Worm (Caenorhabditis elegans) whole organism, L1 larva: ENCODE measurements around the gene srx-85.

Source experiments
- C34B4.2 ChIP-seq: sonication (generic microtip); optimal IDR thresholded peaks from 2 replicates; lab custom pipeline; 2017; ENCODE audit warnings: mild to moderate bottlenecking, missing genetic modification characterization, missing compliant biosample characterization
- F16B12.6 ChIP-seq: fragments of 150-350 bp; optimal IDR thresholded peaks from 2 replicates; lab custom pipeline; 2014; ENCODE audit warnings: missing biosample characterization, missing genetic modification characterization
- Y116A8C.19 ChIP-seq: sonication (generic microtip); optimal IDR thresholded peaks from 2 replicates; lab custom pipeline; 2016; ENCODE audit warnings: missing compliant biosample characterization, missing genetic modification characterization, borderline replicate concordance
- alr-1 ChIP-seq: fragments of 200-800 bp; sonication (Bioruptor generic); optimal IDR thresholded peaks from 2 replicates; lab custom pipeline; 2018; ENCODE audit warnings: borderline replicate concordance, mild to moderate bottlenecking, missing genetic modification characterization, missing compliant biosample characterization
- aly-2 ChIP-seq: fragments of 150-350 bp; optimal IDR thresholded peaks from 2 replicates; lab custom pipeline; 2014; ENCODE audit warnings: missing biosample characterization, missing genetic modification characterization
- ceh-8 ChIP-seq: fragments of 200-800 bp; sonication (Bioruptor generic); optimal IDR thresholded peaks from 2 replicates; lab custom pipeline; 2018; ENCODE audit warnings: mild to moderate bottlenecking, missing genetic modification characterization, moderate library complexity, missing compliant biosample characterization
- ceh-82 ChIP-seq, 3 experiments: fragments of 150-350 bp in 1 of 3; sonication (generic microtip) in 2 of 3; optimal IDR thresholded peaks; 2 replicates each; lab custom pipeline; 2014 to 2017; ENCODE audit warnings: missing biosample characterization in 3 of 3, missing genetic modification characterization in 3 of 3
- ces-1 ChIP-seq: fragments of 150-350 bp; optimal IDR thresholded peaks from 2 replicates; lab custom pipeline; 2014; ENCODE audit warnings: missing biosample characterization, missing genetic modification reagents, missing genetic modification characterization
- dsc-1 ChIP-seq: sonication (generic microtip); optimal IDR thresholded peaks from 2 replicates; lab custom pipeline; 2016; ENCODE audit warnings: mild to moderate bottlenecking, missing genetic modification characterization, missing compliant biosample characterization
- efl-1 ChIP-seq, 4 experiments: fragments of 150-350 bp; optimal IDR thresholded peaks in 3 of 4; peaks in 1 of 4; 1 replicate in 1 of 4; 2 replicates in 3 of 4; lab custom pipeline; 2014; ENCODE audit warnings: missing biosample characterization in 2 of 4, missing genetic modification characterization in 2 of 4, missing genetic modification reagents in 2 of 4
- efl-3 ChIP-seq: fragments of 200-800 bp; sonication (Bioruptor generic); optimal IDR thresholded peaks from 2 replicates; lab custom pipeline; 2018; ENCODE audit warnings: mild to moderate bottlenecking, missing genetic modification characterization, missing compliant biosample characterization
- egl-13 ChIP-seq: sonication (generic microtip); optimal IDR thresholded peaks from 2 replicates; lab custom pipeline; 2016; ENCODE audit warnings: missing genotype, missing genetic modification reagents, missing genetic modification characterization, missing compliant biosample characterization
- elt-2 ChIP-seq: sonication (generic microtip); optimal IDR thresholded peaks from 2 replicates; lab custom pipeline; 2016; ENCODE audit warnings: missing genetic modification characterization, mild to moderate bottlenecking, inconsistent platforms, missing compliant biosample characterization, missing genetic modification reagents
- fos-1 ChIP-seq: fragments of 150-350 bp; optimal IDR thresholded peaks from 2 replicates; lab custom pipeline; 2014; ENCODE audit warnings: missing biosample characterization, missing genetic modification characterization
- grh-1 ChIP-seq: fragments of 200-800 bp; sonication (Bioruptor generic); IDR thresholded peaks from 2 replicates; pipeline ENCODE4 v1.3.6; 2022; ENCODE audit warnings: missing genetic modification reagents, missing genetic modification characterization, missing compliant biosample characterization
- lin-13 ChIP-seq: fragments of 150-350 bp; optimal IDR thresholded peaks from 2 replicates; lab custom pipeline; 2014; ENCODE audit warnings: missing biosample characterization, missing genetic modification reagents, missing genetic modification characterization
- lin-14 ChIP-seq: fragments of 200-800 bp; sonication (Bioruptor generic); optimal IDR thresholded peaks from 2 replicates; lab custom pipeline; 2018; ENCODE audit warnings: mild to moderate bottlenecking, missing genetic modification characterization, moderate library complexity, missing compliant biosample characterization
- lir-3 ChIP-seq: sonication (generic microtip); optimal IDR thresholded peaks from 2 replicates; lab custom pipeline; 2016; ENCODE audit warnings: mild to moderate bottlenecking, missing genetic modification characterization, moderate library complexity, missing compliant biosample characterization; ENCODE audit not compliant: poor library complexity
- lsy-2 ChIP-seq, 2 experiments: fragments of 150-350 bp; optimal IDR thresholded peaks; 2 replicates each; lab custom pipeline; 2014; ENCODE audit warnings: missing biosample characterization in 2 of 2, missing genetic modification characterization in 2 of 2
- nhr-19 ChIP-seq: fragments of 200-800 bp; sonication (Bioruptor generic); conservative IDR thresholded peaks from 2 replicates; pipeline ENCODE4 v1.3.6; 2022; ENCODE audit warnings: missing genetic modification characterization, missing compliant biosample characterization
- nhr-28 ChIP-seq: fragments of 150-350 bp; optimal IDR thresholded peaks from 2 replicates; lab custom pipeline; 2014; ENCODE audit warnings: missing biosample characterization, missing genetic modification characterization
- nhr-77 ChIP-seq: fragments of 150-350 bp; optimal IDR thresholded peaks from 2 replicates; lab custom pipeline; 2014; ENCODE audit warnings: missing biosample characterization, missing genetic modification characterization
- nhr-85 ChIP-seq: sonication (generic microtip); peaks from one replicate; lab custom pipeline; 2016; ENCODE audit warnings: missing genetic modification characterization, inconsistent platforms, missing compliant biosample characterization
- pqm-1 ChIP-seq: sonication (generic microtip); optimal IDR thresholded peaks from 3 replicates; lab custom pipeline; 2017; ENCODE audit warnings: missing biosample characterization, missing genetic modification characterization
- skn-1 ChIP-seq: fragments of 150-350 bp; optimal IDR thresholded peaks from 2 replicates; lab custom pipeline; 2014; ENCODE audit warnings: missing biosample characterization, missing genetic modification characterization
- sptf-1 ChIP-seq: fragments of 150-350 bp; optimal IDR thresholded peaks from 2 replicates; lab custom pipeline; 2014; ENCODE audit warnings: missing biosample characterization, missing genetic modification characterization
- sup-37 ChIP-seq: fragments of 200-800 bp; sonication (Bioruptor generic); optimal IDR thresholded peaks from 2 replicates; lab custom pipeline; 2018; ENCODE audit warnings: mild to moderate bottlenecking, missing genetic modification characterization, missing compliant biosample characterization
- swsn-7 ChIP-seq: sonication (generic microtip); optimal IDR thresholded peaks from 2 replicates; lab custom pipeline; 2016; ENCODE audit warnings: missing genetic modification characterization, missing compliant biosample characterization
- tbx-2 ChIP-seq: sonication (generic microtip); optimal IDR thresholded peaks from 2 replicates; lab custom pipeline; 2016; ENCODE audit warnings: missing genetic modification characterization, missing compliant biosample characterization
- unc-62 ChIP-seq: fragments of 150-350 bp; optimal IDR thresholded peaks from 2 replicates; lab custom pipeline; 2014; ENCODE audit warnings: missing biosample characterization, missing genetic modification reagents, missing genetic modification characterization
- vab-15 ChIP-seq: sonication (generic microtip); optimal IDR thresholded peaks from 2 replicates; lab custom pipeline; 2017; ENCODE audit warnings: missing genotype, mild to moderate bottlenecking, missing genetic modification characterization, missing compliant biosample characterization
- xbp-1 ChIP-seq: sonication (generic microtip); optimal IDR thresholded peaks from 2 replicates; lab custom pipeline; 2016; ENCODE audit warnings: missing genetic modification characterization, missing compliant biosample characterization
- zip-4 ChIP-seq: fragments of 200-800 bp; sonication (Bioruptor generic); optimal IDR thresholded peaks from 2 replicates; lab custom pipeline; 2018; ENCODE audit warnings: mild to moderate bottlenecking, missing genetic modification characterization, moderate library complexity, missing compliant biosample characterization

The srx-85 gene

DNA sequence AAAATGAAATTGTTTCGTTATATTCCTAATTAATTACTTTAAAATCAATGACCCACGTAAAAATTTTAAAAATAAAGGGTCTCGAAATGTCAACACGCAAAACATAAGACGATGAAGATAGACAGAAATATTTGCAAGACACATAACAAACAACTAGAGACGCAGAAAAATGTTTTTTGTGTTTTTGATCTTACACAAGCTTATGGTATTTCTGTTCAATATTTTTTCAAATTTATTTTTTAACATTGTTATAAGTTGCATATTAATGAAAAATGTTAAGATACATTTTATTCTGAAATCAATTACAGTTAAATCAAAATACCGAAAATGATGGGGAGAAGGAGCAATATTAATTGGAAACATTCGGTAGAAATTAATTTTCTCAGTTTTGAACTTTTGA is 39.0 kb upstream of the srx-85 start, which contains the start of gene C55A6.3:
Gene C55A6.3 (minus strand): TSS at position 101 of the 400 bp plus-strand sequence.
- no peak for TF ChIP-seq nhr-77 (tag; lab: Kevin White, UChicago)
- no peak for TF ChIP-seq aly-2 (tag; lab: Kevin White, UChicago)
- no peak for TF ChIP-seq F16B12.6
- no peak for TF ChIP-seq lin-13 (GFP tag; lab: Kevin White, UChicago)
- no peak for TF ChIP-seq grh-1 (GFP tag; lab: Robert Waterston, UW)
- TF ChIP-seq sup-37, result no peak
- TF ChIP-seq ceh-82 (tag; optimal IDR thresholded peaks at IDR 0.05; lab: Kevin White, UChicago), result no peak
- TF ChIP-seq pqm-1 (tag; lab: Kevin White, UChicago), result no peak
- no peak for TF ChIP-seq alr-1 (tag; lab: Kevin White, UChicago)
- TF ChIP-seq fos-1 (tag; lab: Kevin White, UChicago), result no peak
- no peak for TF ChIP-seq zip-4 (GFP tag; lab: Kevin White, UChicago)
- no peak for TF ChIP-seq vab-15 (tag; lab: Kevin White, UChicago)
- TF ChIP-seq efl-3 (GFP tag; lab: Kevin White, UChicago), result no peak

DNA sequence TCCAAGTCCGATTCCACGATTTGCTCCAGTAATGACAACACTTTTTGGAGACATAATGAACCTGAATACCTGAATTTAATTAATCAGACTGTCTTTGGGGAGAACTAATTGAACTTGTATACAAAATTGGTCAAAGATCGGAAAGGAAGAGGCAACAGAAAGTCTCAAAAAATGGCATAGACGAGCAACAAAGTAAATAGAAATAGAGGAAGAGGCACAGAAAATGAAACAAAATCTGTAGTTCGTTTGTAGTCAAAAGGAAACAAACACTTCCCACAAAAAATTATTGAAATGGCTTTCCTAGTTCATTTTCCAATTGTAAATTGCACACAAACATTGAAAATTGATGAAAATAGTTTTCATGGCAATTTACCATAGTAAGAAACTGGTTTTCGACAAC is 37.8 kb upstream of the srx-85 start, which contains the start of gene C55A6.6:
Gene C55A6.6 (minus strand): TSS at position 61 of the 400 bp plus-strand sequence.
- no peak for TF ChIP-seq ces-1 (GFP tag; lab: Kevin White, UChicago)
- no peak for TF ChIP-seq lsy-2 (tag; optimal IDR thresholded peaks at IDR 0.05; lab: Kevin White, UChicago)
- TF ChIP-seq ceh-8 (GFP tag; lab: Kevin White, UChicago), result no peak
- TF ChIP-seq elt-2 (tag; lab: Kevin White, UChicago), result no peak
- no peak for TF ChIP-seq Y116A8C.19 (tag; lab: Kevin White, UChicago)
- no peak for TF ChIP-seq aly-2 (tag; lab: Kevin White, UChicago)
- TF ChIP-seq nhr-19 (GFP tag; lab: Robert Waterston, UW), result no peak
- TF ChIP-seq unc-62 (GFP tag; lab: Kevin White, UChicago), result no peak
- TF ChIP-seq C34B4.2 (tag; lab: Kevin White, UChicago), result no peak
- TF ChIP-seq lir-3 (tag; lab: Kevin White, UChicago), result no peak
- no peak for TF ChIP-seq sptf-1 (tag; lab: Kevin White, UChicago)
- TF ChIP-seq tbx-2, result no peak
- no peak for TF ChIP-seq xbp-1 (tag; lab: Kevin White, UChicago)
- no peak for TF ChIP-seq F16B12.6
- TF ChIP-seq, all 84 proteins: peak for 0

DNA sequence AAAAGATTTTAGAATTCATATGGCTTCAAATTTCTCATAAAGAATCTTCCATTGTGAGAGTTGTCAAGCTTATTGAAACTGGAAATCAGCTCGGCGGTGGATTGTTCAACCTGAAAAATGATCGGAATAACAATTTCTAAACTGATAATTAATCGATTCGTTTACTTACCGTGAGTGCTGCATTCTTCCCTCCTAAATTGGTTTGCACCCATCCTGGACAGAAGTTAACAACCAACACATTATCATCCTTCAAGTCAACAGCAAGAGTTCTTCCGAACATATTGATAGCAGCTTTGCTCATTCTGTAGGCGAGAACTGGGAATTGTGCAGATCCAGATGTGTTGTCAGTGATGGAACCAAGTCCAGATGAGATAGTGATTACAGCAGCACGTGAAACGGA is 37.3 kb upstream of the srx-85 start:
- TF ChIP-seq dsc-1 (tag; lab: Kevin White, UChicago), result peak; percentile 21
- TF ChIP-seq efl-1 (optimal IDR thresholded peaks at IDR 0.05; lab: Kevin White, UChicago), result no peak
- peak in 1 of 2 experiments; percentile 31 for TF ChIP-seq efl-1 (GFP tag; optimal IDR thresholded peaks at IDR 0.05 in 1 of 2; lab: Kevin White, UChicago)
- no peak for TF ChIP-seq egl-13 (tag; lab: Kevin White, UChicago)

DNA sequence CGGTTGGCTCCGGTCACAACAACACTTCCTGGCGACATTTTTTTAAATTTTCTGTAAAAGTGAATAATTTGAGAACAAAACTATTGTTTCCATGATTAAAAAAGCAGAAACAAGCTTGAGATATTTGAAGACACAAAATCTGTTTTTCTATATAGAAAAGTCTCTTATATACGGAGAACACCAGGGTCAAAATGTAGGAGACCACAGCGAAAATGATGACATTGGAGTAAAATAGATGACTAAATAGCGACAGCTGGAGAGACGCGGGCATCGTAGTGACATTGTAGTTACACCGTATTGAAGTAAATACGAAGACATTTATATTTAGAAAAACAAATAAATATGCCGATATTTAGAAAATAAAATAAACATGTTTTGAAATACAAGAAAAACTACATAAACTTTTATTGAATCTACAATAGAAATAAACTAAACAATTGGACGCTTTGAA is 36.3 kb upstream of the srx-85 start, which contains the start of gene sdz-8:
Gene sdz-8 (minus strand): TSS at position 51 of the 451 bp plus-strand sequence.
- TF ChIP-seq nhr-28 (tag; lab: Kevin White, UChicago) (no peak), efl-1 (optimal IDR thresholded peaks at IDR 0.05; lab: Kevin White, UChicago) (no peak), efl-1 (GFP tag; optimal IDR thresholded peaks at IDR 0.05 in 1 of 2; lab: Kevin White, UChicago) (peak in 1 of 2 experiments; percentile 58), lin-14 (GFP tag; lab: Kevin White, UChicago) (peak; percentile 26), skn-1 (peak; percentile 93)

DNA sequence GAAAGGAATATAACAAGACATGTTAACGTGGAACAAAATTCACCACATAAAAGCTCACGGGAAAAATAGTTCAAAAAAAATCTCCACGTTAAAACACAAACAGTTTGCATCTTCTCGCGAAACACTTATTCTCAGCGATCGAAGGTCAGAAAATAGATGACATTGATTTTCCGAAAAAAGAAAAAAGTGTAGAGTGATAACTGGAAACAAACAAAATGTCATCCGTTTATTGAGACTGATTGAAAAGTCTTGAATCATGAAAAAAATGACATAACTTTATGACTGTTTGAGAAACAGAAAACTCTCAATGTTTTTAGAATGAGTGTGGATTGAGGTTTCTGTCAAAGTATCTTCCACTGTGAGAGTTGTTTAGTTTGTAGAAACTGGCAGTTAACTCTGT is 34.7 kb upstream of the srx-85 start, which contains the start of gene C55A6.4:
Gene C55A6.4 (minus strand): TSS at position 101 of the 400 bp plus-strand sequence.
- TF ChIP-seq swsn-7 (tag; lab: Kevin White, UChicago) (no peak), sup-37 (no peak), nhr-85 (tag; lab: Kevin White, UChicago) (no peak)
- TF ChIP-seq, all 84 proteins: peak for 0
